Fruit fly (Drosophila melanogaster) whole organism, prepupa: Measurements from ENCODE around the gene c12.1.

Source experiments
- CG10631 ChIP-seq: fragments of 200-800 bp; sonication (Bioruptor generic); optimal IDR thresholded peaks from 2 replicates; lab custom pipeline; 2016; ENCODE audit warnings: missing biosample characterization, missing genetic modification characterization
- CG10669 ChIP-seq: fragments of 200-800 bp; sonication (Bioruptor generic); optimal IDR thresholded peaks from 3 replicates; lab custom pipeline; 2018; ENCODE audit warnings: missing biosample characterization, mild to moderate bottlenecking, missing genetic modification characterization, moderate library complexity
- CG11294 ChIP-seq: fragments of 200-800 bp; sonication (Bioruptor generic); IDR thresholded peaks from 2 replicates; pipeline ENCODE4 v1.3.6; 2022; ENCODE audit warnings: missing biosample characterization, missing genetic modification characterization
- CG1621 ChIP-seq: fragments of 200-800 bp; sonication (Bioruptor generic); optimal IDR thresholded peaks from 3 replicates; lab custom pipeline; 2018; ENCODE audit warnings: missing biosample characterization, mild to moderate bottlenecking, missing genetic modification characterization
- CG3032 ChIP-seq: fragments of 200-800 bp; optimal IDR thresholded peaks from 2 replicates; lab custom pipeline; 2019; ENCODE audit warnings: missing biosample characterization, mild to moderate bottlenecking, missing genetic modification characterization, moderate library complexity
- CG31627 ChIP-seq: fragments of 200-800 bp; sonication (Bioruptor generic); optimal IDR thresholded peaks from 3 replicates; lab custom pipeline; 2016; ENCODE audit warnings: missing biosample characterization, missing genetic modification characterization
- CG32006 ChIP-seq: fragments of 200-800 bp; sonication (Bioruptor generic); optimal IDR thresholded peaks from 3 replicates; lab custom pipeline; 2017; ENCODE audit warnings: missing biosample characterization, mild to moderate bottlenecking, missing genetic modification characterization
- CG3919 ChIP-seq: fragments of 200-800 bp; sonication (Bioruptor generic); optimal IDR thresholded peaks from 3 replicates; lab custom pipeline; 2016; ENCODE audit warnings: missing biosample characterization, missing genetic modification characterization
- CG6163 ChIP-seq: fragments of 200-800 bp; sonication (Bioruptor generic); IDR thresholded peaks from 3 replicates; pipeline ENCODE4 v1.3.6; 2022; ENCODE audit warnings: missing biosample characterization, missing genetic modification characterization
- CG6276 ChIP-seq: fragments of 200-800 bp; sonication (Bioruptor generic); optimal IDR thresholded peaks from 2 replicates; lab custom pipeline; 2017; ENCODE audit warnings: missing biosample characterization, mild to moderate bottlenecking, missing genetic modification characterization
- CG6808 ChIP-seq: fragments of 200-800 bp; sonication (Bioruptor generic); optimal IDR thresholded peaks from 3 replicates; lab custom pipeline; 2017; ENCODE audit warnings: missing biosample characterization, missing genetic modification characterization, mild to moderate bottlenecking, moderate library complexity, missing genetic modification reagents
- CG6854 ChIP-seq: fragments of 200-800 bp; sonication (Bioruptor generic); optimal IDR thresholded peaks from 2 replicates; lab custom pipeline; 2017; ENCODE audit warnings: missing biosample characterization, mild to moderate bottlenecking, missing genetic modification characterization
- CG8119 ChIP-seq: fragments of 200-800 bp; sonication (Bioruptor generic); IDR thresholded peaks from 3 replicates; pipeline ENCODE4 v1.3.6; 2022; ENCODE audit warnings: missing biosample characterization, missing genetic modification characterization
- CG8319 ChIP-seq: fragments of 200-800 bp; sonication (Bioruptor generic); optimal IDR thresholded peaks from 3 replicates; lab custom pipeline; 2016; ENCODE audit warnings: missing biosample characterization, missing genetic modification characterization
- CG8632 ChIP-seq: fragments of 200-800 bp; sonication (Bioruptor generic); optimal IDR thresholded peaks from 3 replicates; lab custom pipeline; 2016; ENCODE audit warnings: missing biosample characterization, missing genetic modification characterization
- Eip78C ChIP-seq: fragments of 200-800 bp; sonication (Bioruptor generic); peaks from one replicate; lab custom pipeline; 2016; ENCODE audit warnings: missing biosample characterization, missing genetic modification characterization
- Eip93F ChIP-seq: fragments of 200-800 bp; sonication (Bioruptor generic); optimal IDR thresholded peaks from 2 replicates; lab custom pipeline; 2016; ENCODE audit warnings: missing biosample characterization, mild to moderate bottlenecking, missing genetic modification characterization
- Gug ChIP-seq: fragments of 200-800 bp; sonication (Bioruptor generic); IDR thresholded peaks from 2 replicates; pipeline ENCODE4 v1.3.6; 2022; ENCODE audit warnings: missing biosample characterization, missing genetic modification characterization
- Hr38 ChIP-seq: sonication (Bioruptor generic); optimal IDR thresholded peaks from 2 replicates; lab custom pipeline; 2016; ENCODE audit warnings: missing biosample characterization, missing genetic modification characterization
- Hr39 ChIP-seq: fragments of 200-800 bp; sonication (Bioruptor generic); optimal IDR thresholded peaks from 2 replicates; lab custom pipeline; 2016; ENCODE audit warnings: missing biosample characterization, missing genetic modification characterization
- Hr4 ChIP-seq: fragments of 200-800 bp; sonication (Bioruptor generic); optimal IDR thresholded peaks from 3 replicates; lab custom pipeline; 2016; ENCODE audit warnings: missing biosample characterization, missing genetic modification characterization
- Lpt ChIP-seq: fragments of 200-800 bp; sonication (Bioruptor generic); optimal IDR thresholded peaks from 3 replicates; lab custom pipeline; 2016; ENCODE audit warnings: missing biosample characterization, missing genetic modification characterization
- Met ChIP-seq: fragments of 200-800 bp; sonication (Bioruptor generic); optimal IDR thresholded peaks from 3 replicates; lab custom pipeline; 2016; ENCODE audit warnings: missing biosample characterization, missing genetic modification characterization
- OdsH ChIP-seq: fragments of 200-800 bp; sonication (Bioruptor generic); optimal IDR thresholded peaks from 3 replicates; lab custom pipeline; 2016; ENCODE audit warnings: missing biosample characterization, missing genetic modification characterization
- Smox ChIP-seq: fragments of 200-800 bp; sonication (Bioruptor generic); optimal IDR thresholded peaks from 3 replicates; lab custom pipeline; 2016; ENCODE audit warnings: missing biosample characterization, missing genetic modification characterization
- Sox14 ChIP-seq: fragments of 200-800 bp; sonication (Bioruptor generic); optimal IDR thresholded peaks from 3 replicates; lab custom pipeline; 2016; ENCODE audit warnings: missing biosample characterization, missing genetic modification characterization
- Sox15 ChIP-seq: fragments of 200-800 bp; sonication (Bioruptor generic); optimal IDR thresholded peaks from 3 replicates; lab custom pipeline; 2016; ENCODE audit warnings: missing biosample characterization, missing genetic modification characterization
- acj6 ChIP-seq: fragments of 200-800 bp; sonication (Bioruptor generic); optimal IDR thresholded peaks from 3 replicates; lab custom pipeline; 2016; ENCODE audit warnings: missing biosample characterization, missing genetic modification characterization
- cyc ChIP-seq: fragments of 200-800 bp; sonication (Bioruptor generic); optimal IDR thresholded peaks from 3 replicates; lab custom pipeline; 2016; ENCODE audit warnings: missing biosample characterization, missing genetic modification characterization
- dac ChIP-seq: fragments of 200-800 bp; sonication (Bioruptor generic); optimal IDR thresholded peaks from 2 replicates; lab custom pipeline; 2017; ENCODE audit warnings: missing biosample characterization, mild to moderate bottlenecking, missing genetic modification characterization
- dsx ChIP-seq: fragments of 200-800 bp; optimal IDR thresholded peaks from 3 replicates; lab custom pipeline; 2019; ENCODE audit warnings: missing biosample characterization, mild to moderate bottlenecking, missing genetic modification characterization, moderate library complexity; ENCODE audit not compliant: poor library complexity, severe bottlenecking
- eg ChIP-seq: fragments of 200-800 bp; sonication (Bioruptor generic); IDR thresholded peaks from 3 replicates; pipeline ENCODE4 v1.3.6; 2022; ENCODE audit warnings: missing biosample characterization, missing genetic modification characterization
- esn ChIP-seq: fragments of 200-800 bp; sonication (Bioruptor generic); optimal IDR thresholded peaks from 2 replicates; lab custom pipeline; 2016; ENCODE audit warnings: missing biosample characterization, mild to moderate bottlenecking, missing genetic modification characterization, moderate library complexity
- fd59A ChIP-seq: fragments of 200-800 bp; sonication (Bioruptor generic); optimal IDR thresholded peaks from 2 replicates; lab custom pipeline; 2017; ENCODE audit warnings: missing biosample characterization, mild to moderate bottlenecking, missing genetic modification characterization, missing genetic modification reagents
- fkh ChIP-seq: fragments of 200-800 bp; sonication (Bioruptor generic); optimal IDR thresholded peaks from 3 replicates; lab custom pipeline; 2017; ENCODE audit warnings: missing biosample characterization, mild to moderate bottlenecking, missing genetic modification characterization, moderate library complexity
- lz ChIP-seq: fragments of 200-800 bp; sonication (Bioruptor generic); optimal IDR thresholded peaks from 3 replicates; lab custom pipeline; 2016; ENCODE audit warnings: missing biosample characterization, missing genetic modification characterization
- net ChIP-seq: fragments of 200-800 bp; sonication (Bioruptor generic); optimal IDR thresholded peaks from 3 replicates; lab custom pipeline; 2016; ENCODE audit warnings: missing biosample characterization, missing genetic modification characterization
- pdm3 ChIP-seq: fragments of 200-800 bp; sonication (Bioruptor generic); optimal IDR thresholded peaks from 3 replicates; lab custom pipeline; 2016; ENCODE audit warnings: missing biosample characterization, missing genetic modification characterization
- salr ChIP-seq, 2 experiments: fragments of 200-800 bp; sonication (Bioruptor generic); optimal IDR thresholded peaks; 3 replicates each; lab custom pipeline; 2016 to 2018; ENCODE audit warnings: missing biosample characterization in 2 of 2, missing genetic modification characterization in 2 of 2, mild to moderate bottlenecking in 1 of 2
- ss ChIP-seq, 2 experiments: fragments of 200-800 bp; sonication (Bioruptor generic); optimal IDR thresholded peaks; 2 replicates in 1 of 2; 3 replicates in 1 of 2; lab custom pipeline; 2017 to 2018; ENCODE audit warnings: mild to moderate bottlenecking in 2 of 2, missing biosample characterization in 2 of 2, missing genetic modification characterization in 2 of 2, moderate library complexity in 1 of 2
- svp ChIP-seq: fragments of 200-800 bp; sonication (Bioruptor generic); peaks from one replicate; lab custom pipeline; 2016; ENCODE audit warnings: missing biosample characterization, missing genetic modification characterization
- topi ChIP-seq: fragments of 200-800 bp; sonication (Bioruptor generic); optimal IDR thresholded peaks from 3 replicates; lab custom pipeline; 2016; ENCODE audit warnings: missing biosample characterization, missing genetic modification characterization

Gene c12.1

DNA sequence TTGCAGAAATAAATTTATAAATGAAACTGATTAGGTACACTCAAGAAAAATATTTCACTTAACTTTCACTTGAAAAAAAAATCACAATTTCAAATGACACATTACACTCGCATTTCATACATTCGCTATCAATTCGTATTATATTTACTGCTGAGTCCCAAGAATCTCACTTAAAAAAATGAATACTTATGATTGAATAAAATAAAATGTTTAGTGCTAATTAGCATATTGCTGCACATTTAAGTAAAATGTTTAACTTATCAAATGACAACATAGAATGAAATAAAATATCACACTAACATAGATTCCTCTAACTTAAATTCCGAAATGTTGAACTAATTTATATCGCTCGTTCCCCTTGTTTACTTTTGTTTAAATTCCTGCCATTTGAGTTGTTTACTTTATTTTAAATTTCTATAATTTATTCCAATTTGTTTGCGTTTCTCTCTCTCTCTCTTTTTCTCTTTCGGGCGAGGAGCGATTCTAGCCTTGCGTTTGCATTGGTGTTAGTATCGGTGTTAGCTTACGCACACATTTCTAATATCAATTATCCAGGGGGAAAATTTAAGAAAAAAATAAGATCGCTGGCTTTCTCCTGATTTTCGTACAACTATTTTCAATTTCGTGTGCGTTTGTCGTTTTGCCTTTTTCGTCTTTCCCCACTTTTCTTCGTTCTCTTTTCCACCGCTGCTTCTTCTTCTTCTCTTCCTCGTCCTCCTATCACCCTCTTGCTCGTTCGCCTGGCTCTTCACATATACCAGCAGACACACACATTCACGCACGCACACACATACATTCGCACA, 36.4 kb upstream of the c12.1 start:
- TF ChIP-seq CG6163 (GFP tag; lab: Robert Waterston, UW): peak; percentile 39; the same call in 1 of the 3 replicates
- peak; percentile 79 for TF ChIP-seq Eip78C
- peak; percentile 10 for TF ChIP-seq Lpt (GFP tag; lab: Kevin White, UChicago)
- TF ChIP-seq fd59A (GFP tag; lab: Kevin White, UChicago): no peak
- no peak for TF ChIP-seq dac (GFP tag; lab: Kevin White, UChicago)
- TF ChIP-seq CG3919 (GFP tag; lab: Kevin White, UChicago): no peak
- peak; percentile 1 for TF ChIP-seq OdsH (GFP tag; lab: Kevin White, UChicago)
- peak; percentile 29; the same call in 1 of the 3 replicates for TF ChIP-seq CG8119 (GFP tag; lab: Robert Waterston, UW)
- peak; percentile 8 for TF ChIP-seq esn (GFP tag; lab: Kevin White, UChicago)
- peak; percentile 58 for TF ChIP-seq fkh
- TF ChIP-seq CG32006: no peak
- peak; percentile 11 for TF ChIP-seq Hr4

DNA sequence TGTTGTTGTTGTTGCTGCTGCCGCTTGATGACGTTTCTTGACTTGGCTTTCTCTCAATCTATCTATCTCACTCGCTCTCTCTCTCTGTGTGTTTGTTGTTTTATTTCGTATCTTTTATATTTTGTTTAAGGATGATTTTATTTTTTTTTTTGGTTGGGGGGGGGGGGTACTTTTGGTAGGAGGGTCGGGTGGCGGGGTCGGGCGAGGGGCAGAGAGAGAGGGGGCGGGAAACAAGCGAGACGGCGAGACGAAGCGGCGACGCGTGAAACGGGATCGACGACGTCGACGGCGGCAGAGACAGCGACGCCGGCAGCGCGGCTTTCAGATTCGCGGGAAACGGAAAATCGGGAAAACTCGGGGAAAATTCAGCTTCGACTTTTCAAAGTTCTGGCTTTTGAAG, 35.8 kb upstream of the c12.1 start:
- TF ChIP-seq net (GFP tag; lab: Kevin White, UChicago) (no peak), CG32006 (peak; percentile 7), CG8319 (GFP tag; lab: Kevin White, UChicago) (no peak)

DNA sequence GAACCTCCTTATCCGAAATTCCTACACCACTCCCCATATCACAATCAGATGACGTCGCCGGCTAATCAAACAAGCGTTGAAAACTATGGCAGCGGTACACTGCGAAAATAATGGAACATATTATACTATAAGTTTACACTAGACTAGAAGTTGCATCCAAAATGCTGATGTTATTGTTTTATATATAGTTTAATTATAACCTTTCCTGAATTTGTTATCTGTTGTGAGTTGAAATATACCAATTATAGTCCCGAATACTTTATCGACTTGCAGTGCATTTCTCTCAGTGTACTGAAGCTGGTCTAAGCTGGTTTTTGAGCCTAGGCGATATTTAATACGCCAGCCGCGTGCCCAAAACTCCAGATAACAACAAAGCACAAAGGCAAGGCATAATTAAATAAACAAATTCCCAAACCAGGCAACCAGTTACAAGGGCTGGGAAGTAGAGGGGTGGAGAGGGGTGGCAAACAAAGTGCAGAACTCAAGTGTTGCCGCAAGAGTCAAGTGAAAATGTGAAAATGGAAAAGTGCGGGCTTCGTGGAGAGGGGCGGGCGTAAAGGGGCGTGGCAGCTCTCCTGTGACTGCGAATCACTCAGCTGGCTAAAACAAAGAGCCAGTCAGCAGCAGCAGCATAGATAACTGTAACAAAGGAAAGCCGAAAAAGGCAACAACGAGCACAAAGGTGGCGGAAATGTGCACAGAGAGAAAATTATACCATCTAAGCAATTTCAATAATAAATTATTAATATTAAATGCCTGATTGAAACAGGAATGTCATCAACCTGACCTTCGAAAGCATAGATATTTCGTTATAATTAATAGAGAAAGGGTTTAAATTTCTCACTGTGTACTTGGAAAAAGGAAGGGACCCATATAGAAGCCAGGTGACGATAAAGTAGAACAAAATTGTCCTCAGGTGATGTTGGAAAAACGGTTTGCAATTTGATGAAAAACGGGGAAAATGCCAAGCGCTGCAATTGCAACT, 33.4 kb upstream of the c12.1 start:
- TF ChIP-seq CG10669 (peak; percentile 22), Sox14 (peak; percentile 66), topi (GFP tag; lab: Kevin White, UChicago) (peak; percentile 76), salr (GFP tag; optimal IDR thresholded peaks at IDR 0.05; lab: Kevin White, UChicago) (no peak), Hr38 (GFP tag; lab: Kevin White, UChicago) (no peak), ss (GFP tag; optimal IDR thresholded peaks at IDR 0.05; lab: Kevin White, UChicago) (peak in 1 of 2 experiments; percentile 4), CG6854 (GFP tag; lab: Kevin White, UChicago) (peak; percentile 42), CG6276 (GFP tag; lab: Kevin White, UChicago) (peak; percentile 67), acj6 (GFP tag; lab: Kevin White, UChicago) (peak; percentile 49), Smox (GFP tag; lab: Kevin White, UChicago) (peak; percentile 65), Gug (GFP tag; lab: Robert Waterston, UW) (peak; percentile 61; the same call in 1 of the 2 replicates), CG6808 (GFP tag; lab: Kevin White, UChicago) (no peak), OdsH (GFP tag; lab: Kevin White, UChicago) (peak; percentile 59), Eip78C (peak; percentile 84), eg (GFP tag; lab: Robert Waterston, UW) (peak; percentile 77), Sox15 (GFP tag; lab: Kevin White, UChicago) (peak; percentile 24), svp (GFP tag; lab: Kevin White, UChicago) (peak; percentile 82), fkh (peak; percentile 79), Lpt (GFP tag; lab: Kevin White, UChicago) (no peak), CG11294 (no peak; the same call in 1 of the 2 replicates), CG8119 (GFP tag; lab: Robert Waterston, UW) (peak; percentile 63), CG31627 (GFP tag; lab: Kevin White, UChicago) (peak; percentile 71), dsx (GFP tag; lab: Kevin White, UChicago) (peak; percentile 4), CG8632 (GFP tag; lab: Kevin White, UChicago) (peak; percentile 52), CG3919 (GFP tag; lab: Kevin White, UChicago) (peak; percentile 54), CG1621 (tag; lab: Kevin White, UChicago) (peak; percentile 5), CG3032 (no peak), Met (GFP tag; lab: Kevin White, UChicago) (peak; percentile 77), pdm3 (GFP tag; lab: Kevin White, UChicago) (peak; percentile 44), lz (GFP tag; lab: Kevin White, UChicago) (peak; percentile 64), cyc (GFP tag; lab: Kevin White, UChicago) (peak; percentile 71), esn (GFP tag; lab: Kevin White, UChicago) (peak; percentile 75), CG10631 (GFP tag; lab: Kevin White, UChicago) (peak; percentile 42), Eip93F (GFP tag; lab: Kevin White, UChicago) (peak; percentile 41), Hr39 (peak; percentile 66), fd59A (GFP tag; lab: Kevin White, UChicago) (no peak), net (GFP tag; lab: Kevin White, UChicago) (peak; percentile 60)
